Worm (Caenorhabditis elegans) whole organism, L1 larva: ENCODE measurements around the gene F28C6.5.
A peak's percentile ranks its signal among the peaks of the same experiment; 100 is the strongest.

Experiments
- aly-2 ChIP-seq: fragments of 150-350 bp; optimal IDR thresholded peaks from 2 replicates; lab custom pipeline; 2014; ENCODE audit warnings: missing biosample characterization, missing genetic modification characterization
- blmp-1 ChIP-seq: fragments of 150-350 bp; optimal IDR thresholded peaks from 2 replicates; lab custom pipeline; 2014; ENCODE audit warnings: missing biosample characterization, missing genetic modification characterization
- hpl-2 ChIP-seq: fragments of 150-350 bp; optimal IDR thresholded peaks from 2 replicates; lab custom pipeline; 2014; ENCODE audit warnings: missing biosample characterization, missing genetic modification reagents, missing genetic modification characterization
- irx-1 ChIP-seq: sonication (generic microtip); optimal IDR thresholded peaks from 2 replicates; lab custom pipeline; 2016; ENCODE audit warnings: missing genetic modification characterization, missing compliant biosample characterization
- nhr-12 ChIP-seq: sonication (generic microtip); optimal IDR thresholded peaks from 2 replicates; lab custom pipeline; 2017; ENCODE audit warnings: missing biosample characterization, missing genetic modification characterization
- nhr-77 ChIP-seq: fragments of 150-350 bp; optimal IDR thresholded peaks from 2 replicates; lab custom pipeline; 2014; ENCODE audit warnings: missing biosample characterization, missing genetic modification characterization
- pqm-1 ChIP-seq: sonication (generic microtip); optimal IDR thresholded peaks from 3 replicates; lab custom pipeline; 2017; ENCODE audit warnings: missing biosample characterization, missing genetic modification characterization
- zip-4 ChIP-seq: fragments of 200-800 bp; sonication (Bioruptor generic); optimal IDR thresholded peaks from 2 replicates; lab custom pipeline; 2018; ENCODE audit warnings: mild to moderate bottlenecking, missing genetic modification characterization, moderate library complexity, missing compliant biosample characterization
- ztf-4 ChIP-seq: fragments of 150-350 bp; optimal IDR thresholded peaks from 2 replicates; lab custom pipeline; 2014; ENCODE audit warnings: missing biosample characterization, missing genetic modification characterization

- no peak for TF ChIP-seq ztf-4
- no peak for TF ChIP-seq pqm-1 (tag; lab: Kevin White, UChicago)
- no peak for TF ChIP-seq aly-2 (tag; lab: Kevin White, UChicago)
- TF ChIP-seq nhr-12: no peak
- no peak for TF ChIP-seq hpl-2 (GFP tag; lab: Kevin White, UChicago)
- TF ChIP-seq blmp-1 (tag; lab: Kevin White, UChicago): peak; percentile 35
- TF ChIP-seq zip-4 (GFP tag; lab: Kevin White, UChicago): no peak
- TF ChIP-seq nhr-77 (tag; lab: Kevin White, UChicago): no peak
- no peak for TF ChIP-seq irx-1 (tag; lab: Kevin White, UChicago)
These were observed 4.4 kb downstream of the F28C6.5 start, which contains the start of gene suf-1 for ce11 chrII:8603567-8604359.
